Fruit fly (Drosophila melanogaster) whole organism, embryonic: ENCODE measurements around the gene CG12768.
A peak's percentile ranks its signal among the peaks of the same experiment; 100 is the strongest.

ENCODE experiments used
- Atf-2 ChIP-seq: fragments of 200-800 bp; sonication (Bioruptor generic); optimal IDR thresholded peaks from 2 replicates; lab custom pipeline; 2016; ENCODE audit warnings: missing biosample characterization, missing genetic modification characterization
- Awh ChIP-seq: fragments of 200-800 bp; sonication (Bioruptor generic); IDR thresholded peaks from 2 replicates; pipeline ENCODE4, ENCODE4 v1.3.6; 2022; ENCODE audit warnings: missing biosample characterization, missing genetic modification characterization
- Bteb2 ChIP-seq: fragments of 200-800 bp; sonication (Bioruptor generic); optimal IDR thresholded peaks from 2 replicates; lab custom pipeline; 2016; ENCODE audit warnings: missing biosample characterization, missing genetic modification characterization
- C15 ChIP-seq: fragments of 200-800 bp; sonication (Bioruptor generic); IDR thresholded peaks from 3 replicates; pipeline ENCODE4 v1.3.6; 2022; ENCODE audit warnings: missing biosample characterization, missing genetic modification characterization
- CG11723 ChIP-seq: fragments of 200-800 bp; sonication (Bioruptor generic); optimal IDR thresholded peaks from 2 replicates; lab custom pipeline; 2017; ENCODE audit warnings: missing biosample characterization, mild to moderate bottlenecking, missing genetic modification characterization
- CG12391 ChIP-seq: fragments of 200-800 bp; sonication (Bioruptor generic); optimal IDR thresholded peaks from 3 replicates; lab custom pipeline; 2018; ENCODE audit warnings: missing biosample characterization, mild to moderate bottlenecking, missing genetic modification characterization, moderate library complexity
- CG13287 ChIP-seq: fragments of 200-800 bp; sonication (Bioruptor generic); IDR thresholded peaks from 2 replicates; pipeline ENCODE4 v1.3.6; 2022; ENCODE audit warnings: missing biosample characterization, missing genetic modification characterization; ENCODE audit not compliant: partially characterized antibody
- CG14014 ChIP-seq: fragments of 200-800 bp; sonication (Bioruptor generic); IDR thresholded peaks from 2 replicates; pipeline ENCODE4 v1.3.6; 2022; ENCODE audit warnings: missing biosample characterization, missing genetic modification characterization
- CG15696 ChIP-seq: fragments of 200-800 bp; sonication (Bioruptor generic); optimal IDR thresholded peaks from 2 replicates; lab custom pipeline; 2019; ENCODE audit warnings: missing biosample characterization, mild to moderate bottlenecking, missing genetic modification characterization, moderate library complexity
- CG16815 ChIP-seq: fragments of 200-800 bp; sonication (Bioruptor generic); optimal IDR thresholded peaks from 3 replicates; lab custom pipeline; 2017; ENCODE audit warnings: missing biosample characterization, mild to moderate bottlenecking, missing genetic modification characterization
- CG17328 ChIP-seq: fragments of 200-800 bp; sonication (Bioruptor generic); IDR thresholded peaks from 2 replicates; pipeline ENCODE4 v1.3.6; 2022; ENCODE audit warnings: missing biosample characterization, missing genetic modification characterization
- CG17802 ChIP-seq: fragments of 200-800 bp; sonication (Bioruptor generic); optimal IDR thresholded peaks from 2 replicates; lab custom pipeline; 2018; ENCODE audit warnings: missing biosample characterization, mild to moderate bottlenecking, missing genetic modification characterization, moderate library complexity
- CG1832 ChIP-seq: fragments of 200-800 bp; sonication (Bioruptor generic); optimal IDR thresholded peaks from 2 replicates; lab custom pipeline; 2017; ENCODE audit warnings: missing biosample characterization, mild to moderate bottlenecking, missing genetic modification characterization, inconsistent platforms
- CG18764 ChIP-seq: fragments of 200-800 bp; sonication (Bioruptor generic); optimal IDR thresholded peaks from 3 replicates; lab custom pipeline; 2016; ENCODE audit warnings: missing biosample characterization, missing genetic modification characterization
- CG30431 ChIP-seq: fragments of 200-800 bp; sonication (Bioruptor generic); optimal IDR thresholded peaks from 2 replicates; lab custom pipeline; 2017; ENCODE audit warnings: missing biosample characterization, missing genetic modification characterization
- CG3065 ChIP-seq: fragments of 200-800 bp; sonication (Bioruptor generic); optimal IDR thresholded peaks from 2 replicates; lab custom pipeline; 2016; ENCODE audit warnings: missing biosample characterization, missing genetic modification characterization
- CG31388 ChIP-seq: fragments of 200-800 bp; sonication (Bioruptor generic); optimal IDR thresholded peaks from 2 replicates; lab custom pipeline; 2016; ENCODE audit warnings: missing biosample characterization, missing genetic modification characterization
- CG32767 ChIP-seq: fragments of 200-800 bp; sonication (Bioruptor generic); IDR thresholded peaks from 2 replicates; pipeline ENCODE4 v1.3.6; 2022; ENCODE audit warnings: missing biosample characterization, missing genetic modification characterization
- CG33213 ChIP-seq: fragments of 200-800 bp; sonication (Bioruptor generic); optimal IDR thresholded peaks from 3 replicates; lab custom pipeline; 2016; ENCODE audit warnings: missing biosample characterization, missing genetic modification characterization
- CG4282 ChIP-seq: fragments of 200-800 bp; sonication (Bioruptor generic); optimal IDR thresholded peaks from 2 replicates; lab custom pipeline; 2016; ENCODE audit warnings: missing biosample characterization, missing genetic modification characterization
- CG6254 ChIP-seq: fragments of 200-800 bp; sonication (Bioruptor generic); optimal IDR thresholded peaks from 3 replicates; lab custom pipeline; 2017; ENCODE audit warnings: mild to moderate bottlenecking, missing biosample characterization, missing genetic modification reagents, missing genetic modification characterization
- CG7786 ChIP-seq: fragments of 200-800 bp; sonication (Bioruptor generic); optimal IDR thresholded peaks from 2 replicates; lab custom pipeline; 2016; ENCODE audit warnings: missing biosample characterization, missing genetic modification characterization
- CG9437 ChIP-seq: fragments of 200-800 bp; sonication (Bioruptor generic); optimal IDR thresholded peaks from 2 replicates; lab custom pipeline; 2018; ENCODE audit warnings: missing biosample characterization, mild to moderate bottlenecking, missing genetic modification characterization
- CG9797 ChIP-seq: fragments of 200-800 bp; sonication (Bioruptor generic); optimal IDR thresholded peaks from 3 replicates; lab custom pipeline; 2018; ENCODE audit warnings: missing biosample characterization, mild to moderate bottlenecking, missing genetic modification characterization
- CkIIα-i1 ChIP-seq: fragments of 200-800 bp; sonication (Bioruptor generic); IDR thresholded peaks from 2 replicates; pipeline ENCODE4 v1.3.6; 2022; ENCODE audit warnings: missing biosample characterization, missing genetic modification characterization
- D19A ChIP-seq: fragments of 200-800 bp; optimal IDR thresholded peaks from 3 replicates; lab custom pipeline; 2019; ENCODE audit warnings: missing biosample characterization, mild to moderate bottlenecking, missing genetic modification characterization, moderate library complexity
- HLHmδ ChIP-seq: fragments of 200-800 bp; sonication (Bioruptor generic); optimal IDR thresholded peaks from 2 replicates; lab custom pipeline; 2018; ENCODE audit warnings: missing biosample characterization, mild to moderate bottlenecking, missing genetic modification characterization, moderate library complexity
- HmgZ ChIP-seq: fragments of 200-800 bp; sonication (Bioruptor generic); optimal IDR thresholded peaks from 2 replicates; lab custom pipeline; 2018; ENCODE audit warnings: missing biosample characterization, mild to moderate bottlenecking, missing genetic modification characterization
- Lim3 ChIP-seq: fragments of 200-800 bp; sonication (Bioruptor generic); IDR thresholded peaks from 2 replicates; pipeline ENCODE4 v1.3.6; 2022; ENCODE audit warnings: missing biosample characterization, missing genetic modification characterization
- NC2β ChIP-seq: fragments of 200-800 bp; sonication (Bioruptor generic); optimal IDR thresholded peaks from 2 replicates; lab custom pipeline; 2016; ENCODE audit warnings: missing biosample characterization, missing genetic modification characterization
- Sox100B ChIP-seq: fragments of 200-800 bp; sonication (Bioruptor generic); optimal IDR thresholded peaks from 3 replicates; lab custom pipeline; 2018; ENCODE audit warnings: missing biosample characterization, mild to moderate bottlenecking, missing genetic modification characterization
- Stat92E ChIP-seq, 3 experiments: fragments of >200 bp in 2 of 3; fragments of 200-800 bp in 1 of 3; sonication (Bioruptor generic) in 1 of 3; optimal IDR thresholded peaks; 2 replicates each; lab custom pipeline; 2017 to 2019; ENCODE audit warnings: missing biosample characterization in 3 of 3, missing genetic modification characterization in 3 of 3, mild to moderate bottlenecking in 1 of 3, moderate library complexity in 1 of 3
- ase ChIP-seq: fragments of 200-800 bp; sonication (Bioruptor generic); IDR thresholded peaks from 3 replicates; pipeline ENCODE4 v1.3.6; 2022; ENCODE audit warnings: missing biosample characterization, missing genetic modification characterization
- bcd ChIP-seq: fragments of 200-800 bp; sonication (Bioruptor generic); optimal IDR thresholded peaks from 2 replicates; lab custom pipeline; 2017; ENCODE audit warnings: missing biosample characterization, mild to moderate bottlenecking, missing genetic modification characterization
- crol ChIP-seq: fragments of 200-800 bp; sonication (Bioruptor generic); IDR thresholded peaks from 2 replicates; pipeline ENCODE4 v1.3.6; 2022; ENCODE audit warnings: missing biosample characterization, missing genetic modification characterization
- crp ChIP-seq, 2 experiments: fragments of 200-800 bp; sonication (Bioruptor generic); optimal IDR thresholded peaks; 2 replicates in 1 of 2; 3 replicates in 1 of 2; lab custom pipeline; 2017; ENCODE audit warnings: missing biosample characterization in 2 of 2, missing genetic modification characterization in 2 of 2, mild to moderate bottlenecking in 1 of 2, moderate library complexity in 1 of 2
- dm ChIP-seq: fragments of 200-800 bp; sonication (Bioruptor generic); optimal IDR thresholded peaks from 3 replicates; lab custom pipeline; 2016; ENCODE audit warnings: missing biosample characterization, missing genetic modification characterization
- ems ChIP-seq: fragments of 200-800 bp; sonication (Bioruptor generic); optimal IDR thresholded peaks from 3 replicates; lab custom pipeline; 2016; ENCODE audit warnings: missing biosample characterization, missing genetic modification characterization
- eyg ChIP-seq: fragments of 200-800 bp; sonication (Bioruptor generic); optimal IDR thresholded peaks from 3 replicates; lab custom pipeline; 2016; ENCODE audit warnings: missing biosample characterization, missing genetic modification characterization
- gcm2 ChIP-seq: fragments of 200-800 bp; sonication (Bioruptor generic); optimal IDR thresholded peaks from 2 replicates; lab custom pipeline; 2016; ENCODE audit warnings: missing biosample characterization, missing genetic modification characterization
- gfzf ChIP-seq: fragments of 200-800 bp; sonication (Bioruptor generic); optimal IDR thresholded peaks from 2 replicates; lab custom pipeline; 2016; ENCODE audit warnings: missing biosample characterization, mild to moderate bottlenecking, missing genetic modification characterization, moderate library complexity
- hth ChIP-seq: fragments of >200 bp; optimal IDR thresholded peaks from 2 replicates; lab custom pipeline; 2017; ENCODE audit warnings: inconsistent platforms
- jigr1 ChIP-seq: fragments of 200-800 bp; sonication (Bioruptor generic); IDR thresholded peaks from 3 replicates; pipeline ENCODE4 v1.3.6; 2022; ENCODE audit warnings: missing biosample characterization, missing genetic modification characterization
- lbe ChIP-seq: fragments of 200-800 bp; sonication (Bioruptor generic); optimal IDR thresholded peaks from 2 replicates; lab custom pipeline; 2016; ENCODE audit warnings: missing biosample characterization, mild to moderate bottlenecking, missing genetic modification characterization
- lilli ChIP-seq: fragments of 200-800 bp; sonication (Bioruptor generic); optimal IDR thresholded peaks from 3 replicates; lab custom pipeline; 2016; ENCODE audit warnings: missing biosample characterization, missing genetic modification characterization
- lola ChIP-seq, 3 experiments: fragments of >200 bp in 2 of 3; fragments of 200-800 bp in 1 of 3; sonication (Bioruptor generic) in 1 of 3; optimal IDR thresholded peaks; 2 replicates each; lab custom pipeline; 2017 to 2019; ENCODE audit warnings: missing biosample characterization in 3 of 3, missing genetic modification characterization in 3 of 3, mild to moderate bottlenecking in 1 of 3, moderate library complexity in 1 of 3
- nerfin-1 ChIP-seq: fragments of 200-800 bp; sonication (Bioruptor generic); optimal IDR thresholded peaks from 3 replicates; lab custom pipeline; 2019; ENCODE audit warnings: missing biosample characterization, mild to moderate bottlenecking, missing genetic modification characterization, moderate library complexity
- oc ChIP-seq: fragments of 200-800 bp; sonication (Bioruptor generic); optimal IDR thresholded peaks from 2 replicates; lab custom pipeline; 2018; ENCODE audit warnings: missing biosample characterization, mild to moderate bottlenecking, missing genetic modification characterization, moderate library complexity
- p53 ChIP-seq: fragments of 200-800 bp; sonication (Bioruptor generic); optimal IDR thresholded peaks from 2 replicates; lab custom pipeline; 2016; ENCODE audit warnings: missing biosample characterization, missing genetic modification characterization
- pho ChIP-seq: fragments of 200-800 bp; sonication (Bioruptor generic); optimal IDR thresholded peaks from 2 replicates; lab custom pipeline; 2016; ENCODE audit warnings: missing biosample characterization, missing genetic modification characterization
- tap ChIP-seq: fragments of 200-800 bp; optimal IDR thresholded peaks from 3 replicates; lab custom pipeline; 2019; ENCODE audit warnings: missing biosample characterization, mild to moderate bottlenecking, missing genetic modification characterization, moderate library complexity
- vfl ChIP-seq: fragments of 200-800 bp; sonication (Bioruptor generic); optimal IDR thresholded peaks from 2 replicates; lab custom pipeline; 2016; ENCODE audit warnings: missing biosample characterization, missing genetic modification characterization

Gene CG12768

DNA sequence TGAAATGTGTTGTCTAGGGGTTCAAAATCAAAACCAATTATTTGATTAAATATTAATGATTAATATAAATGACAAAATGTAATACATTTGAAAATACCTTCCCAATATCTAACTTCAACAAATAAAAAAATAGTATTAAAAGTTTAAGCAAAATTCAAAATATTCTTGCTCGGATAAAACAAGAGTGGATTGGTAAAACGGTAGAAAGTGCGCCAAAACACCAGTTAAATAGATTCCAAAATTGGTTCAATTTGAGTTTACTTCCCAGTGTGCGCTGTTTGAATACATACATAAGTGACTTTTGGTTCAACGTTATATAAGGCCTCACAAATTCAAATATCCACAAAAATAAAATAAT lies 45.3 kb upstream of the CG12768 start (continued):
- peak; percentile 67 for TF ChIP-seq D19A (tag; lab: Kevin White, UChicago)
- no peak for TF ChIP-seq dm (GFP tag; lab: Kevin White, UChicago)
- no peak for TF ChIP-seq gfzf
- peak; percentile 55 for TF ChIP-seq nerfin-1
- TF ChIP-seq CG7786 (GFP tag; lab: Kevin White, UChicago), result no peak
- no peak for TF ChIP-seq p53 (GFP tag; lab: Kevin White, UChicago)
- peak; percentile 71 for TF ChIP-seq oc (tag; lab: Kevin White, UChicago)
- no peak for TF ChIP-seq CG31388 (GFP tag; lab: Kevin White, UChicago)
- peak; percentile 58 for TF ChIP-seq bcd (GFP tag; lab: Kevin White, UChicago)
- no peak for TF ChIP-seq lola (GFP tag; optimal IDR thresholded peaks at IDR 0.05; lab: Kevin White, UChicago)
- TF ChIP-seq pho (GFP tag; lab: Kevin White, UChicago), result no peak
- peak; percentile 78 for TF ChIP-seq Sox100B (GFP tag; lab: Kevin White, UChicago)
- TF ChIP-seq CG15696, result peak; percentile 23
- no peak for TF ChIP-seq Lim3 (GFP tag; lab: Robert Waterston, UW)
- TF ChIP-seq hth, result no peak
- no peak for TF ChIP-seq crp (GFP tag; optimal IDR thresholded peaks at IDR 0.05; lab: Kevin White, UChicago)
- TF ChIP-seq eyg, result no peak
- no peak for TF ChIP-seq CG13287
- TF ChIP-seq CG16815 (GFP tag; lab: Kevin White, UChicago), result peak; percentile 40
- no peak for TF ChIP-seq HLHmδ (GFP tag; lab: Kevin White, UChicago)
- no peak for TF ChIP-seq gcm2
- TF ChIP-seq CG17328, result peak; percentile 40; the same call in 1 of the 2 replicates
- TF ChIP-seq jigr1, result no peak
- TF ChIP-seq CG17802, result no peak
- TF ChIP-seq CG6254 (GFP tag; lab: Kevin White, UChicago), result peak; percentile 38
- TF ChIP-seq tap (tag; lab: Kevin White, UChicago), result peak; percentile 38
- no peak for TF ChIP-seq CG9797 (GFP tag; lab: Kevin White, UChicago)
- peak; percentile 69 for TF ChIP-seq CG14014 (GFP tag; lab: Robert Waterston, UW)
- TF ChIP-seq CG1832 (GFP tag; lab: Kevin White, UChicago), result no peak
- peak; percentile 71 for TF ChIP-seq lilli (GFP tag; lab: Kevin White, UChicago)
- peak; percentile 75 for TF ChIP-seq CG32767 (GFP tag; lab: Robert Waterston, UW)
- 0 out of 3 replicates have a peak, but pooled peaks have one; percentile 5 for TF ChIP-seq C15
- TF ChIP-seq crol, result no peak
- peak; percentile 17 for TF ChIP-seq Bteb2
- TF ChIP-seq CG33213 (GFP tag; lab: Kevin White, UChicago), result no peak
- no peak for TF ChIP-seq Stat92E (GFP tag; optimal IDR thresholded peaks at IDR 0.05; lab: Kevin White, UChicago)
- TF ChIP-seq ase (GFP tag; lab: Robert Waterston, UW), result peak; percentile 56; the same call in 1 of the 3 replicates
- TF ChIP-seq CkIIα-i1, result no peak
- peak; percentile 79 for TF ChIP-seq lbe
- TF ChIP-seq CG4282 (GFP tag; lab: Kevin White, UChicago), result no peak
- no peak for TF ChIP-seq HmgZ (tag; lab: Kevin White, UChicago)
- no peak for TF ChIP-seq NC2β (GFP tag; lab: Kevin White, UChicago)
- TF ChIP-seq vfl, result peak; percentile 40
- peak; percentile 77 for TF ChIP-seq CG12391
- peak; percentile 65 for TF ChIP-seq CG9437
- TF ChIP-seq Atf-2 (GFP tag; lab: Kevin White, UChicago), result no peak
- TF ChIP-seq CG11723 (GFP tag; lab: Kevin White, UChicago), result peak; percentile 45
- no peak for TF ChIP-seq CG30431 (GFP tag; lab: Kevin White, UChicago)
- peak; percentile 46; the same call in 1 of the 2 replicates for TF ChIP-seq Awh (GFP tag; lab: Robert Waterston, UW)
- peak; percentile 2 for TF ChIP-seq CG3065 (GFP tag; lab: Kevin White, UChicago)
- peak; percentile 9 for TF ChIP-seq ems (GFP tag; lab: Kevin White, UChicago)
- TF ChIP-seq CG18764 (GFP tag; lab: Kevin White, UChicago), result no peak
